Fruit fly (Drosophila melanogaster): Measurements from ENCODE around the gene CG10375.

CG10375 gene

dm6 chr3R:23786768-23787631 lies 19.5 kb downstream of the CG10375 start (continued):
- TF ChIP-seq CG6254 (GFP tag; optimal IDR thresholded peaks at IDR 0.05) (no peak), ro (GFP tag; IDR thresholded peaks at IDR 0.05) (no peak), gt (GFP tag; IDR thresholded peaks at IDR 0.05) (no peak), Lhr (GFP tag; optimal IDR thresholded peaks at IDR 0.05) (no peak), CG6813 (GFP tag; optimal IDR thresholded peaks at IDR 0.05) (no peak), disco-r (GFP tag; optimal IDR thresholded peaks at IDR 0.05) (no peak), stc (GFP tag; IDR thresholded peaks at IDR 0.05) (no peak), Atf-2 (GFP tag; optimal IDR thresholded peaks at IDR 0.05) (no peak), pho (GFP tag; optimal IDR thresholded peaks at IDR 0.05) (no peak), CG9609 (GFP tag; optimal IDR thresholded peaks at IDR 0.05) (no peak), CG12744 (GFP tag; optimal IDR thresholded peaks at IDR 0.05) (no peak), Sry-β (GFP tag; optimal IDR thresholded peaks at IDR 0.05) (no peak), CG10209 (GFP tag; optimal IDR thresholded peaks at IDR 0.05) (no peak), pum (GFP tag; optimal IDR thresholded peaks at IDR 0.05) (no peak), Bteb2 (GFP tag; optimal IDR thresholded peaks at IDR 0.05) (no peak), jing (GFP tag; optimal IDR thresholded peaks at IDR 0.05) (no peak), dati (GFP tag; IDR thresholded peaks at IDR 0.05) (no peak), twi (tag; optimal IDR thresholded peaks at IDR 0.05) (no peak), D19A (tag; optimal IDR thresholded peaks at IDR 0.05) (no peak), HLH3B (GFP tag; IDR thresholded peaks at IDR 0.05) (no peak), dmrt11E (tag; optimal IDR thresholded peaks at IDR 0.05) (peak; percentile 6), hkb (optimal IDR thresholded peaks at IDR 0.05) (no peak), hkb (GFP tag; IDR thresholded peaks at IDR 0.05) (0 out of 2 replicates have a peak, but pooled peaks have one; percentile 7), nom (GFP tag; optimal IDR thresholded peaks at IDR 0.05) (peak; percentile 13), CG3726 (GFP tag; IDR thresholded peaks at IDR 0.05) (no peak), Fer3 (tag; optimal IDR thresholded peaks at IDR 0.05) (no peak), CG2712 (tag; optimal IDR thresholded peaks at IDR 0.05) (peak; percentile 50), CG10979 (tag; optimal IDR thresholded peaks at IDR 0.05) (peak; percentile 50), sens (GFP tag) (peak; percentile 73), Drgx (GFP tag; IDR thresholded peaks at IDR 0.05) (peak; percentile 66), CG32772 (GFP tag; IDR thresholded peaks at IDR 0.05) (peak; percentile 34; the same call in 1 of the 2 replicates), MTF-1 (GFP tag; optimal IDR thresholded peaks at IDR 0.05; ENCODE audit: borderline replicate concordance) (no peak), Oli (tag; optimal IDR thresholded peaks at IDR 0.05) (no peak), Max (GFP tag; optimal IDR thresholded peaks at IDR 0.05) (no peak), CG13894 (tag; optimal IDR thresholded peaks at IDR 0.05) (peak; percentile 83), Usf (GFP tag; optimal IDR thresholded peaks at IDR 0.05) (no peak), crol (GFP tag; IDR thresholded peaks at IDR 0.05) (no peak), Nf-YB (GFP tag; optimal IDR thresholded peaks at IDR 0.05) (no peak), prd (optimal IDR thresholded peaks at IDR 0.05) (no peak), prd (GFP tag; IDR thresholded peaks at IDR 0.05) (peak; percentile 34; the same call in 1 of the 3 replicates), btn (GFP tag; optimal IDR thresholded peaks at IDR 0.05) (no peak), hth (optimal IDR thresholded peaks at IDR 0.05) (no peak), CG17568 (GFP tag; optimal IDR thresholded peaks at IDR 0.05) (no peak), YL-1 (GFP tag; optimal IDR thresholded peaks at IDR 0.05) (no peak), Doc3 (GFP tag; IDR thresholded peaks at IDR 0.05; ENCODE audit: partially characterized antibody) (no peak), CG9876 (GFP tag; optimal IDR thresholded peaks at IDR 0.05) (no peak), ash1 (GFP tag; optimal IDR thresholded peaks at IDR 0.05) (no peak), CG11398 (GFP tag; optimal IDR thresholded peaks at IDR 0.05) (no peak), CG1233 (GFP tag; optimal IDR thresholded peaks at IDR 0.05) (no peak), repo (GFP tag; optimal IDR thresholded peaks at IDR 0.05) (no peak)

All from whole organism, embryonic.